Worm (Caenorhabditis elegans) whole organism, mixed stage, embryonic: Measurements from ENCODE around the gene F48G7.5.

Experiments used
- M03D4.4 ChIP-seq: sonication (generic microtip); optimal IDR thresholded peaks from 2 replicates; lab custom pipeline; 2017; ENCODE audit warnings: mild to moderate bottlenecking, missing genetic modification characterization, missing compliant biosample characterization
- bed-3 ChIP-seq: fragments of 200-800 bp; sonication (Bioruptor generic); optimal IDR thresholded peaks from 3 replicates; lab custom pipeline; 2018; ENCODE audit warnings: mild to moderate bottlenecking, missing genetic modification characterization, moderate library complexity, missing compliant biosample characterization
- blmp-1 ChIP-seq: fragments of 150-350 bp; optimal IDR thresholded peaks from 2 replicates; lab custom pipeline; 2014; ENCODE audit warnings: missing biosample characterization, missing genetic modification characterization
- ceh-39 ChIP-seq: fragments of 150-350 bp; optimal IDR thresholded peaks from 2 replicates; lab custom pipeline; 2014; ENCODE audit warnings: missing biosample characterization, missing genetic modification characterization
- ceh-43 ChIP-seq: fragments of 200-800 bp; sonication (Bioruptor generic); optimal IDR thresholded peaks from 2 replicates; lab custom pipeline; 2018; ENCODE audit warnings: mild to moderate bottlenecking, missing genetic modification characterization, moderate library complexity, missing compliant biosample characterization
- ceh-83 ChIP-seq: fragments of 200-800 bp; sonication (Bioruptor generic); optimal IDR thresholded peaks from 2 replicates; lab custom pipeline; 2018; ENCODE audit warnings: mild to moderate bottlenecking, missing genetic modification characterization, missing compliant biosample characterization
- ces-1 ChIP-seq: fragments of 150-350 bp; optimal IDR thresholded peaks from 2 replicates; lab custom pipeline; 2014; ENCODE audit warnings: missing biosample characterization, missing genetic modification reagents, missing genetic modification characterization
- cnd-1 ChIP-seq: fragments of 200-800 bp; sonication (Bioruptor generic); optimal IDR thresholded peaks from 2 replicates; lab custom pipeline; 2018; ENCODE audit warnings: mild to moderate bottlenecking, missing genetic modification characterization, missing compliant biosample characterization
- drap-1 ChIP-seq: fragments of 200-800 bp; sonication (Bioruptor generic); optimal IDR thresholded peaks from 3 replicates; lab custom pipeline; 2018; ENCODE audit warnings: mild to moderate bottlenecking, missing genetic modification characterization, missing compliant biosample characterization
- elt-1 ChIP-seq: sonication (generic microtip); optimal IDR thresholded peaks from 2 replicates; lab custom pipeline; 2017; ENCODE audit warnings: missing genetic modification characterization, mild to moderate bottlenecking, missing compliant biosample characterization, antibody characterized with exemption, moderate library complexity, borderline replicate concordance; ENCODE audit not compliant: insufficient read depth
- elt-3 ChIP-seq: fragments of 150-350 bp; optimal IDR thresholded peaks from 2 replicates; lab custom pipeline; 2014; ENCODE audit warnings: missing biosample characterization, missing genetic modification characterization
- flh-1 ChIP-seq: fragments of 200-800 bp; sonication (Bioruptor generic); optimal IDR thresholded peaks from 2 replicates; lab custom pipeline; 2018; ENCODE audit warnings: mild to moderate bottlenecking, missing genetic modification characterization, moderate library complexity, missing compliant biosample characterization
- ham-2 ChIP-seq: fragments of 200-800 bp; sonication (Bioruptor generic); optimal IDR thresholded peaks from 2 replicates; lab custom pipeline; 2018; ENCODE audit warnings: mild to moderate bottlenecking, missing genetic modification characterization, missing compliant biosample characterization
- hlh-1 ChIP-seq: fragments of 150-350 bp; optimal IDR thresholded peaks from 2 replicates; lab custom pipeline; 2014; ENCODE audit warnings: missing biosample characterization, missing genetic modification reagents, missing genetic modification characterization
- lin-13 ChIP-seq: fragments of 150-350 bp; optimal IDR thresholded peaks from 2 replicates; lab custom pipeline; 2014; ENCODE audit warnings: missing biosample characterization, missing genetic modification characterization
- lin-32 ChIP-seq: fragments of 200-800 bp; sonication (Bioruptor generic); optimal IDR thresholded peaks from 2 replicates; lab custom pipeline; 2018; ENCODE audit warnings: mild to moderate bottlenecking, missing genetic modification characterization, missing compliant biosample characterization
- lsy-2 ChIP-seq: fragments of 150-350 bp; optimal IDR thresholded peaks from 2 replicates; lab custom pipeline; 2014; ENCODE audit warnings: missing biosample characterization, missing genetic modification characterization
- mab-5 ChIP-seq: fragments of 150-350 bp; optimal IDR thresholded peaks from 2 replicates; lab custom pipeline; 2014; ENCODE audit warnings: missing biosample characterization, missing genetic modification characterization
- mep-1 ChIP-seq: fragments of 150-350 bp; optimal IDR thresholded peaks from 2 replicates; lab custom pipeline; 2017; ENCODE audit warnings: missing biosample characterization, missing genetic modification reagents, missing genetic modification characterization, inconsistent platforms
- mls-2 ChIP-seq: sonication (generic microtip); optimal IDR thresholded peaks from 2 replicates; lab custom pipeline; 2016; ENCODE audit warnings: mild to moderate bottlenecking, missing genetic modification characterization, moderate library complexity, missing compliant biosample characterization
- nhr-2 ChIP-seq: fragments of 150-350 bp; optimal IDR thresholded peaks from 2 replicates; lab custom pipeline; 2014; ENCODE audit warnings: missing biosample characterization, missing genetic modification characterization
- nhr-28 ChIP-seq: fragments of 150-350 bp; optimal IDR thresholded peaks from 2 replicates; lab custom pipeline; 2014; ENCODE audit warnings: missing biosample characterization, missing genetic modification characterization
- nhr-76 ChIP-seq: sonication (generic microtip); optimal IDR thresholded peaks from 2 replicates; lab custom pipeline; 2017; ENCODE audit warnings: missing biosample characterization, missing genetic modification characterization
- pha-4 ChIP-seq: fragments of 150-350 bp; optimal IDR thresholded peaks from 2 replicates; lab custom pipeline; 2018; ENCODE audit warnings: missing biosample characterization, missing genetic modification reagents, missing genetic modification characterization
- snpc-4 ChIP-seq: fragments of 150-350 bp; optimal IDR thresholded peaks from 2 replicates; lab custom pipeline; 2014; ENCODE audit warnings: missing biosample characterization, missing genetic modification characterization
- sptf-1 ChIP-seq: sonication (generic microtip); optimal IDR thresholded peaks from 2 replicates; lab custom pipeline; 2017; ENCODE audit warnings: mild to moderate bottlenecking, missing genetic modification characterization, moderate library complexity, missing compliant biosample characterization
- tbx-8 ChIP-seq: fragments of 200-800 bp; sonication (Bioruptor generic); optimal IDR thresholded peaks from 2 replicates; lab custom pipeline; 2018; ENCODE audit warnings: mild to moderate bottlenecking, missing genetic modification characterization, moderate library complexity, missing compliant biosample characterization
- unc-120 ChIP-seq: sonication (generic microtip); optimal IDR thresholded peaks from 2 replicates; lab custom pipeline; 2017; ENCODE audit warnings: missing genetic modification characterization, missing compliant biosample characterization; ENCODE audit not compliant: poor library complexity, severe bottlenecking
- unc-39 ChIP-seq: fragments of 150-350 bp; optimal IDR thresholded peaks from 2 replicates; lab custom pipeline; 2014; ENCODE audit warnings: missing biosample characterization, missing genetic modification characterization
- unc-62 ChIP-seq: fragments of 150-350 bp; optimal IDR thresholded peaks from 2 replicates; lab custom pipeline; 2014; ENCODE audit warnings: missing biosample characterization, missing genetic modification reagents, missing genetic modification characterization
- zip-8 ChIP-seq: fragments of 150-350 bp; optimal IDR thresholded peaks from 2 replicates; lab custom pipeline; 2014; ENCODE audit warnings: missing biosample characterization, missing genetic modification characterization
- ztf-11 ChIP-seq: fragments of 150-350 bp; optimal IDR thresholded peaks from 2 replicates; lab custom pipeline; 2014; ENCODE audit warnings: missing biosample characterization, missing genetic modification characterization

The F48G7.5 gene

ce11 chrV:642750-643149 is 20.0 kb upstream of the F48G7.5 start, which contains the start of gene nhr-190:
TSS of gene nhr-190 (minus strand) at chrV:642924.
- peak; percentile 22 for TF ChIP-seq unc-120 (tag; lab: Kevin White, UChicago)
- TF ChIP-seq ces-1 (GFP tag; lab: Kevin White, UChicago): peak; percentile 41
- TF ChIP-seq tbx-8 (GFP tag; lab: Kevin White, UChicago): no peak

ce11 chrV:638328-638727 is 15.6 kb upstream of the F48G7.5 start, which contains the start of gene srj-37:
TSS of gene srj-37 (plus strand) at chrV:638628.
- TF ChIP-seq mep-1 (tag; lab: Kevin White, UChicago) (no peak), nhr-2 (tag; lab: Kevin White, UChicago) (no peak), ceh-83 (no peak), elt-3 (tag; lab: Kevin White, UChicago) (no peak), lsy-2 (tag; lab: Kevin White, UChicago) (no peak), mls-2 (tag; lab: Kevin White, UChicago) (no peak), lin-13 (no peak), elt-1 (no peak), blmp-1 (tag; lab: Kevin White, UChicago) (no peak), lin-32 (GFP tag; lab: Kevin White, UChicago) (no peak), cnd-1 (tag; lab: Kevin White, UChicago) (no peak), ztf-11 (tag; lab: Kevin White, UChicago) (no peak), nhr-76 (tag; lab: Kevin White, UChicago) (no peak), ceh-43 (no peak), mab-5 (tag; lab: Kevin White, UChicago) (no peak)

ce11 chrV:636281-636680 is 13.5 kb upstream of the F48G7.5 start, which contains the start of gene pals-31:
TSS of gene pals-31 (plus strand) at chrV:636581.
- TF ChIP-seq ceh-83: no peak
- TF ChIP-seq snpc-4 (tag; lab: Kevin White, UChicago): no peak
- TF ChIP-seq drap-1 (GFP tag; lab: Kevin White, UChicago): no peak
- TF ChIP-seq bed-3 (GFP tag; lab: Kevin White, UChicago): no peak
- TF ChIP-seq mls-2 (tag; lab: Kevin White, UChicago): no peak
- TF ChIP-seq unc-62 (GFP tag; lab: Kevin White, UChicago): no peak
- TF ChIP-seq tbx-8 (GFP tag; lab: Kevin White, UChicago): no peak
- no peak for TF ChIP-seq pha-4 (tag; lab: Kevin White, UChicago)
- TF ChIP-seq nhr-76 (tag; lab: Kevin White, UChicago): no peak
- no peak for TF ChIP-seq lin-32 (GFP tag; lab: Kevin White, UChicago)
- TF ChIP-seq flh-1 (GFP tag; lab: Kevin White, UChicago): no peak
- no peak for TF ChIP-seq elt-3 (tag; lab: Kevin White, UChicago)
- TF ChIP-seq ceh-43: no peak
- TF ChIP-seq unc-39 (tag; lab: Kevin White, UChicago): no peak
- TF ChIP-seq ham-2 (GFP tag; lab: Kevin White, UChicago): no peak
- no peak for TF ChIP-seq ces-1 (GFP tag; lab: Kevin White, UChicago)
- TF ChIP-seq nhr-28 (tag; lab: Kevin White, UChicago): no peak
- no peak for TF ChIP-seq lin-13
- no peak for TF ChIP-seq M03D4.4
- TF ChIP-seq cnd-1 (tag; lab: Kevin White, UChicago): no peak

ce11 chrV:635630-636029 is 12.9 kb upstream of the F48G7.5 start:
- TF ChIP-seq elt-1: no peak
- no peak for TF ChIP-seq nhr-2 (tag; lab: Kevin White, UChicago)
- TF ChIP-seq cnd-1 (tag; lab: Kevin White, UChicago): no peak
- no peak for TF ChIP-seq ceh-39 (tag; lab: Kevin White, UChicago)
- no peak for TF ChIP-seq ces-1 (GFP tag; lab: Kevin White, UChicago)

DNA sequence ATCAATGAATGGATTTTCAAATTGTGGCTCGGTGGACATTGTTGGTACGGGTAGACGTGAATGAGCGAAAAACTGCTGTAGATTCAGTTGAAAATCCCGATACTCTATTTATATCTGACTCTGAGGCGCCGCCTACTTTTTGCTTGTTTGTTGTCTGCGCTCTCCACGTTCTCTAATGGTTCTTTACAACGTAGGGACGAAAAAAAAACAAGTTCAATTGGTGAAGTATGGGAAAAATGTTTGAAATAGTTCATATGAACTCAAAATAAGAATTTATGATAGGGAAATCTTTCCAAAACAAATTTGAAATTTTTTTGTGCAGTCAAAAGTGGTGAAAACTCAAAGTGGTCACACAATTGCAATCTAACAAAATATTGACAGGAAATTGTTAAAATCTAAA is 12.1 kb upstream of the F48G7.5 start, which contains the start of gene F48G7.10:
Gene F48G7.10 (minus strand): TSS at position 101 of the 400 bp plus-strand sequence.
- TF ChIP-seq lsy-2 (tag; lab: Kevin White, UChicago) (no peak), unc-120 (tag; lab: Kevin White, UChicago) (no peak), bed-3 (GFP tag; lab: Kevin White, UChicago) (no peak), M03D4.4 (no peak), tbx-8 (GFP tag; lab: Kevin White, UChicago) (no peak), zip-8 (no peak), hlh-1 (no peak), unc-39 (tag; lab: Kevin White, UChicago) (no peak), nhr-2 (tag; lab: Kevin White, UChicago) (no peak), ceh-39 (tag; lab: Kevin White, UChicago) (no peak), blmp-1 (tag; lab: Kevin White, UChicago) (no peak), pha-4 (tag; lab: Kevin White, UChicago) (no peak), mep-1 (tag; lab: Kevin White, UChicago) (no peak), ceh-83 (no peak), lin-32 (GFP tag; lab: Kevin White, UChicago) (no peak), ham-2 (GFP tag; lab: Kevin White, UChicago) (no peak), sptf-1 (no peak), mab-5 (tag; lab: Kevin White, UChicago) (no peak), ces-1 (GFP tag; lab: Kevin White, UChicago) (no peak)
